Fruit fly (Drosophila melanogaster) Kc167 (cell line): ENCODE measurements around the gene Ifrd1.

ENCODE experiments used
- Myc ChIP-seq: fragments of >200 bp; optimal IDR thresholded peaks from 2 replicates; lab custom pipeline; 2017; ENCODE audit warnings: missing external identifiers
- Sin3A ChIP-seq: fragments of >200 bp; optimal IDR thresholded peaks from 2 replicates; lab custom pipeline; 2018; ENCODE audit warnings: missing external identifiers
- h ChIP-seq: fragments of >200 bp; optimal IDR thresholded peaks from 3 replicates; lab custom pipeline; 2018; ENCODE audit warnings: missing external identifiers
- insv ChIP-seq: fragments of >200 bp; optimal IDR thresholded peaks from 3 replicates; lab custom pipeline; 2018; ENCODE audit warnings: missing external identifiers
- psq ChIP-seq: fragments of >200 bp; optimal IDR thresholded peaks from 2 replicates; lab custom pipeline; 2017; ENCODE audit warnings: missing external identifiers
- ttk ChIP-seq: sonication (Bioruptor generic); optimal IDR thresholded peaks from 2 replicates; lab custom pipeline; 2017; ENCODE audit warnings: missing external identifiers

- TF ChIP-seq Sin3A (lab: Kevin White, UChicago) (no peak), insv (lab: Kevin White, UChicago) (no peak), ttk (lab: Kevin White, UChicago) (no peak), h (no peak), Myc (lab: Kevin White, UChicago) (no peak), psq (lab: Kevin White, UChicago) (no peak)
Observed at dm6 chr2L:2865560-2866309, 8.6 kb downstream of the Ifrd1 start.
